Fruit fly (Drosophila melanogaster): ENCODE data around the gene Gal.

DNA sequence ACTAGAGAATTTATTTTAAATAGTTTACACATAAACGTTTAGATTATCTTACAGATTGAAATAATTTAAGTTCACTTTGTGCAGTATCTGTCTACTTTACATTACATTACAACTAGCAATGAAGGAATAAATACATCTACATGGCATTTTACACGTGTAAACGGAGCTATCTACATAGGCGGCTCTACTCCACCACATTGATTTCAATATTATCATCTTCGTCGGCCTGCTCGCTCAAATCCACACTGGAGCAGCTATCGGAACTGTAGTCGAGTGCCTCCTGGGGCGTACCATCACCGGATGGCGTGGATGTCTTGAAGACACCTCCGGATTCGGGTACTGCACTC lies 6.4 kb upstream of the Gal start:
- TF ChIP-seq kay (GFP tag; ENCODE audit: borderline replicate concordance), result no peak
- no peak for TF ChIP-seq CG11617 (GFP tag; optimal IDR thresholded peaks at IDR 0.05)
- TF ChIP-seq pad (GFP tag; optimal IDR thresholded peaks at IDR 0.05), result no peak
- TF ChIP-seq CG7045 (GFP tag; optimal IDR thresholded peaks at IDR 0.05), result no peak
- TF ChIP-seq cnc (optimal IDR thresholded peaks at IDR 0.05), result no peak
- no peak for TF ChIP-seq cic (GFP tag; optimal IDR thresholded peaks at IDR 0.05)
- TF ChIP-seq bab1 (GFP tag; optimal IDR thresholded peaks at IDR 0.05), result no peak
- TF ChIP-seq ovo (GFP tag; optimal IDR thresholded peaks at IDR 0.05), result no peak
- TF ChIP-seq tj (GFP tag; optimal IDR thresholded peaks at IDR 0.05), result no peak
- TF ChIP-seq Crg-1 (GFP tag; optimal IDR thresholded peaks at IDR 0.05), result no peak
- no peak for TF ChIP-seq Mnt (GFP tag; optimal IDR thresholded peaks at IDR 0.05)
- TF ChIP-seq Clk (GFP tag; optimal IDR thresholded peaks at IDR 0.05), result no peak
- no peak for TF ChIP-seq CG33017 (tag; optimal IDR thresholded peaks at IDR 0.05)
